Worm (Caenorhabditis elegans): ENCODE results near the gene got-2.2.

The got-2.2 gene

ce11 chrX:6203315-6203714 lies 37.5 kb upstream of the got-2.2 start:
- TF ChIP-seq sma-9 (GFP tag; optimal IDR thresholded peaks at IDR 0.05) (peak; percentile 21), sma-9 (tag; optimal IDR thresholded peaks at IDR 0.05) (no peak), nhr-25 (tag; optimal IDR thresholded peaks at IDR 0.05) (no peak)

- TF ChIP-seq nhr-129 (tag; optimal IDR thresholded peaks at IDR 0.05) (peak; percentile 79), ztf-11 (tag; optimal IDR thresholded peaks at IDR 0.05) (no peak), ama-1 (optimal IDR thresholded peaks at IDR 0.05) (peak; percentile 12), C34F6.9 (tag; optimal IDR thresholded peaks at IDR 0.05) (peak; percentile 39), lsy-2 (tag; optimal IDR thresholded peaks at IDR 0.05) (peak in 1 of 2 experiments; percentile 48), ceh-82 (tag; optimal IDR thresholded peaks at IDR 0.05) (no peak), ztf-4 (tag; optimal IDR thresholded peaks at IDR 0.05) (no peak), nhr-25 (tag; optimal IDR thresholded peaks at IDR 0.05) (peak; percentile 69), peb-1 (tag; optimal IDR thresholded peaks at IDR 0.05) (no peak), sma-9 (GFP tag; optimal IDR thresholded peaks at IDR 0.05) (peak; percentile 80), sma-9 (tag; optimal IDR thresholded peaks at IDR 0.05) (no peak), F13H6.1 (tag; optimal IDR thresholded peaks at IDR 0.05) (peak; percentile 27), blmp-1 (tag; optimal IDR thresholded peaks at IDR 0.05; ENCODE audit: insufficient read depth) (peak; percentile 88), nhr-21 (tag; optimal IDR thresholded peaks at IDR 0.05) (peak; percentile 27), nhr-11 (tag; optimal IDR thresholded peaks at IDR 0.05) (no peak), nhr-23 (tag; optimal IDR thresholded peaks at IDR 0.05) (no peak), nhr-10 (tag; optimal IDR thresholded peaks at IDR 0.05) (no peak), fos-1 (tag; optimal IDR thresholded peaks at IDR 0.05) (peak; percentile 31), snpc-4 (tag; optimal IDR thresholded peaks at IDR 0.05) (no peak), unc-62 (GFP tag; optimal IDR thresholded peaks at IDR 0.05) (no peak), R02D3.7 (tag; optimal IDR thresholded peaks at IDR 0.05) (no peak), aly-2 (tag; optimal IDR thresholded peaks at IDR 0.05) (no peak), ztf-1 (GFP tag; conservative IDR thresholded peaks at IDR 0.05) (no peak), lin-11 (tag; optimal IDR thresholded peaks at IDR 0.05) (no peak), nhr-6 (tag; optimal IDR thresholded peaks at IDR 0.05) (peak; percentile 26), ceh-16 (tag; optimal IDR thresholded peaks at IDR 0.05) (no peak), crh-2 (tag; optimal IDR thresholded peaks at IDR 0.05) (peak; percentile 59), mbf-1 (tag; optimal IDR thresholded peaks at IDR 0.05) (no peak)
Measured at ce11 chrX:6204696-6205232, 36.0 kb upstream of the got-2.2 start, which contains the start of gene bca-1. Gene bca-1 (minus strand): TSS chrX:6204746.

- TF ChIP-seq Y55F3AM.14 (GFP tag; optimal IDR thresholded peaks at IDR 0.05), result no peak
- no peak for TF ChIP-seq lin-39 (tag; optimal IDR thresholded peaks at IDR 0.05)
- TF ChIP-seq ZK546.5 (tag; optimal IDR thresholded peaks at IDR 0.05), result no peak
- no peak for TF ChIP-seq nhr-23 (tag; optimal IDR thresholded peaks at IDR 0.05)
- TF ChIP-seq unc-55 (GFP tag; optimal IDR thresholded peaks at IDR 0.05), result no peak
- TF ChIP-seq dmd-4 (tag; optimal IDR thresholded peaks at IDR 0.05), result no peak
Measured at ce11 chrX:6205325-6205724, 35.5 kb upstream of the got-2.2 start.

- TF ChIP-seq nhr-21 (tag; optimal IDR thresholded peaks at IDR 0.05) (no peak), ztf-1 (GFP tag; conservative IDR thresholded peaks at IDR 0.05) (no peak), crh-2 (tag; optimal IDR thresholded peaks at IDR 0.05) (no peak), dmd-4 (tag; optimal IDR thresholded peaks at IDR 0.05) (no peak)
Measured at ce11 chrX:6206305-6206704, 34.5 kb upstream of the got-2.2 start, which contains the start of gene mtp-18. Gene mtp-18 (minus strand): TSS chrX:6206405.

ce11 chrX:6207687-6208088 lies 33.1 kb upstream of the got-2.2 start, which contains the start of gene T13C5.6:
Gene T13C5.6 (minus strand): TSS chrX:6207687.
- TF ChIP-seq elt-1 (tag; optimal IDR thresholded peaks at IDR 0.05), result no peak
- peak; percentile 30 for TF ChIP-seq nhr-11 (tag; optimal IDR thresholded peaks at IDR 0.05)
- peak; percentile 91 for TF ChIP-seq nhr-21 (tag; optimal IDR thresholded peaks at IDR 0.05)
- TF ChIP-seq nhr-6 (tag; optimal IDR thresholded peaks at IDR 0.05), result peak; percentile 69
- TF ChIP-seq dmd-4 (tag; optimal IDR thresholded peaks at IDR 0.05), result no peak
- TF ChIP-seq peb-1 (tag; optimal IDR thresholded peaks at IDR 0.05), result no peak
- no peak for TF ChIP-seq unc-39 (tag; optimal IDR thresholded peaks at IDR 0.05)
- TF ChIP-seq lin-39 (tag; optimal IDR thresholded peaks at IDR 0.05), result no peak
- peak; percentile 84 for TF ChIP-seq C34F6.9 (tag; optimal IDR thresholded peaks at IDR 0.05)
- TF ChIP-seq nhr-129 (tag; optimal IDR thresholded peaks at IDR 0.05), result peak; percentile 95
- TF ChIP-seq snpc-4 (tag; optimal IDR thresholded peaks at IDR 0.05), result peak; percentile 10
- TF ChIP-seq nhr-25 (tag; optimal IDR thresholded peaks at IDR 0.05), result peak; percentile 75
- peak; percentile 91 for TF ChIP-seq crh-2 (tag; optimal IDR thresholded peaks at IDR 0.05)
- peak; percentile 66 for TF ChIP-seq gmeb-1 (tag; optimal IDR thresholded peaks at IDR 0.05)
- TF ChIP-seq nhr-23 (tag; optimal IDR thresholded peaks at IDR 0.05), result no peak
- peak; percentile 89 for TF ChIP-seq sma-9 (GFP tag; optimal IDR thresholded peaks at IDR 0.05)
- TF ChIP-seq sma-9 (tag; optimal IDR thresholded peaks at IDR 0.05), result no peak
- TF ChIP-seq fos-1 (tag; optimal IDR thresholded peaks at IDR 0.05), result peak; percentile 90
- TF ChIP-seq unc-55 (GFP tag; optimal IDR thresholded peaks at IDR 0.05), result peak; percentile 91
- TF ChIP-seq ceh-16 (tag; optimal IDR thresholded peaks at IDR 0.05), result peak; percentile 53
- no peak for TF ChIP-seq ama-1 (optimal IDR thresholded peaks at IDR 0.05)
- peak; percentile 25 for TF ChIP-seq unc-62 (GFP tag; optimal IDR thresholded peaks at IDR 0.05)
- TF ChIP-seq skn-1 (tag; optimal IDR thresholded peaks at IDR 0.05), result peak; percentile 70
- TF ChIP-seq nhr-12 (tag; optimal IDR thresholded peaks at IDR 0.05), result no peak
- no peak for TF ChIP-seq aly-2 (tag; optimal IDR thresholded peaks at IDR 0.05)
- TF ChIP-seq lin-13 (GFP tag; optimal IDR thresholded peaks at IDR 0.05), result peak; percentile 89
- no peak for TF ChIP-seq blmp-1 (tag; optimal IDR thresholded peaks at IDR 0.05; ENCODE audit: insufficient read depth)
- TF ChIP-seq ceh-82 (tag; optimal IDR thresholded peaks at IDR 0.05), result no peak
- TF ChIP-seq mbf-1 (tag; optimal IDR thresholded peaks at IDR 0.05), result no peak
- TF ChIP-seq F13H6.1 (tag; optimal IDR thresholded peaks at IDR 0.05), result peak; percentile 87
- no peak for TF ChIP-seq nhr-237 (tag; optimal IDR thresholded peaks at IDR 0.05)
- peak; percentile 93 for TF ChIP-seq sma-3 (GFP tag; optimal IDR thresholded peaks at IDR 0.05)
- TF ChIP-seq nhr-77 (tag; optimal IDR thresholded peaks at IDR 0.05), result no peak

Data from whole organism, L2 larva.